Worm (Caenorhabditis elegans) whole organism, young adult: ENCODE results near the gene C33D9.3.

ENCODE experiments used
- B0035.1 ChIP-seq: sonication (generic microtip); optimal IDR thresholded peaks from 2 replicates; lab custom pipeline; 2016; ENCODE audit warnings: missing genetic modification characterization, mild to moderate bottlenecking, missing compliant biosample characterization, missing genotype, missing genetic modification reagents
- B0261.1 ChIP-seq: sonication (generic microtip); optimal IDR thresholded peaks from 2 replicates; lab custom pipeline; 2016; ENCODE audit warnings: mild to moderate bottlenecking, missing genetic modification characterization, moderate library complexity, missing compliant biosample characterization
- K11D2.4 ChIP-seq: fragments of 200-800 bp; sonication (Bioruptor generic); IDR thresholded peaks from 2 replicates; pipeline ENCODE4 v1.3.6; 2022; ENCODE audit warnings: missing genetic modification reagents, missing genetic modification characterization, missing compliant biosample characterization
- T07F8.4 ChIP-seq: sonication (generic microtip); optimal IDR thresholded peaks from 2 replicates; lab custom pipeline; 2016; ENCODE audit warnings: mild to moderate bottlenecking, missing genetic modification characterization, moderate library complexity, missing compliant biosample characterization
- Y53G8AR.9 ChIP-seq: fragments of 200-800 bp; sonication (Bioruptor generic); conservative IDR thresholded peaks from 2 replicates; pipeline ENCODE4 v1.3.6; 2022; ENCODE audit warnings: missing genetic modification reagents, missing genetic modification characterization, missing compliant biosample characterization
- Y56A3A.18 ChIP-seq: fragments of 200-800 bp; sonication (Bioruptor generic); IDR thresholded peaks from 2 replicates; pipeline ENCODE4 v1.3.6; 2022; ENCODE audit warnings: missing genetic modification reagents, missing genetic modification characterization, missing compliant biosample characterization
- aptf-3 ChIP-seq: fragments of 200-800 bp; sonication (Bioruptor generic); IDR thresholded peaks from 2 replicates; pipeline ENCODE4 v1.3.6; 2022; ENCODE audit warnings: missing genetic modification characterization, missing compliant biosample characterization
- attf-6 ChIP-seq: fragments of 200-800 bp; sonication (Bioruptor generic); IDR thresholded peaks from 2 replicates; pipeline ENCODE4 v1.3.6; 2022; ENCODE audit warnings: missing genetic modification reagents, missing genetic modification characterization, missing compliant biosample characterization
- cebp-2 ChIP-seq: fragments of 200-800 bp; sonication (Bioruptor generic); IDR thresholded peaks from 2 replicates; pipeline ENCODE4 v1.3.6; 2022; ENCODE audit warnings: missing genetic modification characterization, missing compliant biosample characterization
- ceh-40 ChIP-seq: fragments of 200-800 bp; sonication (Bioruptor generic); IDR thresholded peaks from 2 replicates; pipeline ENCODE4 v1.3.6; 2022; ENCODE audit warnings: missing genetic modification characterization, missing compliant biosample characterization
- ceh-58 ChIP-seq: fragments of 200-800 bp; sonication (Bioruptor generic); IDR thresholded peaks from 2 replicates; pipeline ENCODE4 v1.3.6; 2022; ENCODE audit warnings: missing genetic modification characterization, missing compliant biosample characterization
- chd-7 ChIP-seq: sonication (generic microtip); optimal IDR thresholded peaks from 2 replicates; lab custom pipeline; 2016; ENCODE audit warnings: mild to moderate bottlenecking, missing genetic modification characterization, moderate library complexity, missing compliant biosample characterization
- die-1 ChIP-seq: sonication (generic microtip); optimal IDR thresholded peaks from 2 replicates; lab custom pipeline; 2016; ENCODE audit warnings: missing genotype, mild to moderate bottlenecking, missing genetic modification characterization, missing compliant biosample characterization
- egrh-3 ChIP-seq: fragments of 200-800 bp; sonication (Bioruptor generic); IDR thresholded peaks from 2 replicates; pipeline ENCODE4 v1.3.6; 2022; ENCODE audit warnings: missing genetic modification reagents, missing genetic modification characterization, missing compliant biosample characterization
- him-1 ChIP-seq: sonication (generic microtip); optimal IDR thresholded peaks from 2 replicates; lab custom pipeline; 2016; ENCODE audit warnings: missing genotype, missing genetic modification reagents, missing genetic modification characterization, missing compliant biosample characterization
- hmg-1.2 ChIP-seq: fragments of 200-800 bp; sonication (Bioruptor generic); IDR thresholded peaks from 2 replicates; pipeline ENCODE4 v1.3.6; 2022; ENCODE audit warnings: missing genetic modification reagents, missing genetic modification characterization, missing compliant biosample characterization
- hrde-1 ChIP-seq: sonication (generic microtip); optimal IDR thresholded peaks from 2 replicates; lab custom pipeline; 2016; ENCODE audit warnings: missing genetic modification characterization, mild to moderate bottlenecking, missing compliant biosample characterization, moderate library complexity, missing genotype, missing genetic modification reagents, borderline replicate concordance
- let-607 ChIP-seq, 2 experiments: fragments of 200-800 bp in 1 of 2; sonication (Bioruptor generic) in 1 of 2; sonication (generic microtip) in 1 of 2; optimal IDR thresholded peaks; 2 replicates each; lab custom pipeline; 2016 to 2018; ENCODE audit warnings: mild to moderate bottlenecking in 2 of 2, missing compliant biosample characterization in 2 of 2, missing genetic modification characterization in 2 of 2, moderate library complexity in 2 of 2, missing genotype in 1 of 2
- madf-10 ChIP-seq: sonication (generic microtip); optimal IDR thresholded peaks from 2 replicates; lab custom pipeline; 2016; ENCODE audit warnings: mild to moderate bottlenecking, missing genetic modification characterization, missing compliant biosample characterization
- mel-28 ChIP-seq: sonication (generic microtip); optimal IDR thresholded peaks from 2 replicates; lab custom pipeline; 2016; ENCODE audit warnings: borderline replicate concordance, mild to moderate bottlenecking, missing genetic modification characterization, missing compliant biosample characterization
- mxl-1 ChIP-seq: sonication (generic microtip); optimal IDR thresholded peaks from 2 replicates; lab custom pipeline; 2016; ENCODE audit warnings: missing genetic modification characterization, missing compliant biosample characterization
- nhr-80 ChIP-seq: sonication (generic microtip); optimal IDR thresholded peaks from 2 replicates; lab custom pipeline; 2016; ENCODE audit warnings: missing genetic modification characterization, missing compliant biosample characterization
- rec-8 ChIP-seq, 2 experiments: sonication (generic microtip); optimal IDR thresholded peaks; 2 replicates each; lab custom pipeline; 2016; ENCODE audit warnings: mild to moderate bottlenecking in 2 of 2, missing genetic modification characterization in 2 of 2, missing genetic modification reagents in 2 of 2, missing genotype in 2 of 2, missing biosample characterization in 1 of 2, missing compliant biosample characterization in 1 of 2, moderate library complexity in 1 of 2
- sea-2 ChIP-seq: fragments of 200-800 bp; sonication (Bioruptor generic); IDR thresholded peaks from 2 replicates; pipeline ENCODE4 v1.3.6; 2022; ENCODE audit warnings: missing genetic modification characterization, missing compliant biosample characterization
- snpc-1.1 ChIP-seq: sonication (generic microtip); optimal IDR thresholded peaks from 2 replicates; lab custom pipeline; 2017; ENCODE audit warnings: missing genetic modification characterization, mild to moderate bottlenecking, missing compliant biosample characterization, antibody characterized with exemption, moderate library complexity, missing genotype, missing genetic modification reagents; ENCODE audit not compliant: insufficient read depth
- somi-1 ChIP-seq: fragments of 200-800 bp; sonication (Bioruptor generic); optimal IDR thresholded peaks from 2 replicates; lab custom pipeline; 2018; ENCODE audit warnings: mild to moderate bottlenecking, missing genetic modification characterization, missing compliant biosample characterization
- tbp1 ChIP-seq: fragments of 200-800 bp; sonication (Bioruptor generic); optimal IDR thresholded peaks from 2 replicates; lab custom pipeline; 2018; ENCODE audit warnings: mild to moderate bottlenecking, missing genetic modification characterization, missing compliant biosample characterization
- tbx-9 ChIP-seq: sonication (generic microtip); optimal IDR thresholded peaks from 2 replicates; lab custom pipeline; 2016; ENCODE audit warnings: borderline replicate concordance, missing genetic modification characterization, inconsistent platforms, missing compliant biosample characterization
- xnd-1 ChIP-seq: sonication (generic microtip); optimal IDR thresholded peaks from 2 replicates; lab custom pipeline; 2016; ENCODE audit warnings: missing genotype, missing genetic modification reagents, missing genetic modification characterization, missing compliant biosample characterization
- zfh-2 ChIP-seq: fragments of 200-800 bp; sonication (Bioruptor generic); conservative IDR thresholded peaks from 2 replicates; pipeline ENCODE4 v1.3.6; 2022; ENCODE audit warnings: missing genetic modification reagents, missing genetic modification characterization, missing compliant biosample characterization
- ztf-22 ChIP-seq: fragments of 200-800 bp; sonication (Bioruptor generic); optimal IDR thresholded peaks from 2 replicates; lab custom pipeline; 2018; ENCODE audit warnings: mild to moderate bottlenecking, missing genetic modification characterization, moderate library complexity, missing compliant biosample characterization
- ztf-25 ChIP-seq: fragments of 200-800 bp; sonication (Bioruptor generic); IDR thresholded peaks from 2 replicates; pipeline ENCODE4 v1.3.6; 2022; ENCODE audit warnings: missing genetic modification reagents, missing genetic modification characterization, missing compliant biosample characterization
- ztf-28 ChIP-seq: fragments of 200-800 bp; sonication (Bioruptor generic); IDR thresholded peaks from 2 replicates; pipeline ENCODE4 v1.3.6; 2022; ENCODE audit warnings: missing genetic modification reagents, missing genetic modification characterization, missing compliant biosample characterization

Gene C33D9.3

ce11 chrIV:8817639-8818038 lies 24.9 kb upstream of the C33D9.3 start, which contains the start of gene T28C6.10:
Gene T28C6.10, plus strand, starts transcription at chrIV:8817939.
- TF ChIP-seq let-607 (tag; optimal IDR thresholded peaks at IDR 0.05; lab: Kevin White, UChicago): no peak
- TF ChIP-seq him-1 (tag; lab: Kevin White, UChicago): no peak
- TF ChIP-seq hmg-1.2 (GFP tag; lab: Robert Waterston, UW): no peak
- TF ChIP-seq ztf-25 (GFP tag; lab: Robert Waterston, UW): no peak
- no peak for TF ChIP-seq mel-28
- TF ChIP-seq Y53G8AR.9: no peak
- no peak for TF ChIP-seq snpc-1.1 (tag; lab: Kevin White, UChicago)
- no peak for TF ChIP-seq B0261.1 (tag; lab: Kevin White, UChicago)
- TF ChIP-seq attf-6 (GFP tag; lab: Robert Waterston, UW): no peak
- no peak for TF ChIP-seq Y56A3A.18 (GFP tag; lab: Robert Waterston, UW)
- TF ChIP-seq sea-2 (GFP tag; lab: Robert Waterston, UW): no peak
- TF ChIP-seq aptf-3 (GFP tag; lab: Robert Waterston, UW): no peak
- TF ChIP-seq hrde-1 (tag; lab: Kevin White, UChicago): no peak
- TF ChIP-seq die-1 (tag; lab: Kevin White, UChicago): no peak
- TF ChIP-seq T07F8.4 (tag; lab: Kevin White, UChicago): no peak
- TF ChIP-seq nhr-80 (tag; lab: Kevin White, UChicago): no peak
- no peak for TF ChIP-seq mxl-1 (tag; lab: Kevin White, UChicago)
- TF ChIP-seq K11D2.4: no peak
- no peak for TF ChIP-seq xnd-1 (tag; lab: Kevin White, UChicago)

- TF ChIP-seq egrh-3 (GFP tag; lab: Robert Waterston, UW) (peak; percentile 86), sea-2 (GFP tag; lab: Robert Waterston, UW) (no peak), somi-1 (GFP tag; lab: Kevin White, UChicago) (no peak), ztf-22 (GFP tag; lab: Kevin White, UChicago) (no peak)
These were observed 23.9 kb upstream of the C33D9.3 start for ce11 chrIV:8816617-8817016.

ce11 chrIV:8816029-8816428 lies 23.3 kb upstream of the C33D9.3 start, which contains the start of gene grsp-2:
Gene grsp-2, plus strand, starts transcription at chrIV:8816329.
- TF ChIP-seq cebp-2 (GFP tag; lab: Robert Waterston, UW) (no peak), tbp1 (no peak)

ce11 chrIV:8815162-8815561 lies 22.5 kb upstream of the C33D9.3 start:
- no peak for TF ChIP-seq ceh-40

- no peak for TF ChIP-seq hmg-1.2 (GFP tag; lab: Robert Waterston, UW)
- TF ChIP-seq ztf-22 (GFP tag; lab: Kevin White, UChicago): no peak
- TF ChIP-seq ztf-25 (GFP tag; lab: Robert Waterston, UW): no peak
- no peak for TF ChIP-seq ceh-58
- TF ChIP-seq tbx-9 (tag; lab: Kevin White, UChicago): no peak
- TF ChIP-seq die-1 (tag; lab: Kevin White, UChicago): no peak
- no peak for TF ChIP-seq B0035.1 (tag; lab: Kevin White, UChicago)
- TF ChIP-seq rec-8 (tag; optimal IDR thresholded peaks at IDR 0.05; lab: Kevin White, UChicago): no peak
- no peak for TF ChIP-seq zfh-2 (GFP tag; lab: Robert Waterston, UW)
- TF ChIP-seq madf-10 (tag; lab: Kevin White, UChicago): no peak
- TF ChIP-seq chd-7: no peak
- no peak for TF ChIP-seq ztf-28 (GFP tag; lab: Robert Waterston, UW)
These were observed 20.9 kb upstream of the C33D9.3 start, which contains the start of gene exc-5 for ce11 chrIV:8813614-8814013. Gene exc-5, minus strand, starts transcription at chrIV:8813670.
